Worm (Caenorhabditis elegans) whole organism, L1 larva: Measurements from ENCODE around the gene cld-9.
A peak's percentile ranks its signal among the peaks of the same experiment; 100 is the strongest.

Experiments
- C04F5.9 ChIP-seq: sonication (generic microtip); optimal IDR thresholded peaks from 2 replicates; lab custom pipeline; 2016; ENCODE audit warnings: missing genetic modification characterization, missing compliant biosample characterization
- C16A3.4 ChIP-seq: fragments of 150-350 bp; optimal IDR thresholded peaks from 2 replicates; lab custom pipeline; 2014; ENCODE audit warnings: missing biosample characterization, missing genetic modification characterization
- Y116A8C.19 ChIP-seq: sonication (generic microtip); optimal IDR thresholded peaks from 2 replicates; lab custom pipeline; 2016; ENCODE audit warnings: missing compliant biosample characterization, missing genetic modification characterization, borderline replicate concordance
- aha-1 ChIP-seq: fragments of 150-350 bp; optimal IDR thresholded peaks from 2 replicates; lab custom pipeline; 2014; ENCODE audit warnings: missing biosample characterization, missing genetic modification characterization
- alr-1 ChIP-seq: fragments of 200-800 bp; sonication (Bioruptor generic); optimal IDR thresholded peaks from 2 replicates; lab custom pipeline; 2018; ENCODE audit warnings: borderline replicate concordance, mild to moderate bottlenecking, missing genetic modification characterization, missing compliant biosample characterization
- aly-2 ChIP-seq: fragments of 150-350 bp; optimal IDR thresholded peaks from 2 replicates; lab custom pipeline; 2014; ENCODE audit warnings: missing biosample characterization, missing genetic modification characterization
- ama-1 ChIP-seq: fragments of 150-350 bp; optimal IDR thresholded peaks from 2 replicates; lab custom pipeline; 2014
- ceh-63 ChIP-seq: fragments of 200-800 bp; sonication (Bioruptor generic); optimal IDR thresholded peaks from 2 replicates; lab custom pipeline; 2018; ENCODE audit warnings: mild to moderate bottlenecking, missing genetic modification characterization, missing compliant biosample characterization
- ceh-8 ChIP-seq: fragments of 200-800 bp; sonication (Bioruptor generic); optimal IDR thresholded peaks from 2 replicates; lab custom pipeline; 2018; ENCODE audit warnings: mild to moderate bottlenecking, missing genetic modification characterization, moderate library complexity, missing compliant biosample characterization
- ceh-90 ChIP-seq: sonication (generic microtip); optimal IDR thresholded peaks from 2 replicates; lab custom pipeline; 2016; ENCODE audit warnings: missing genetic modification characterization, missing compliant biosample characterization
- dpl-1 ChIP-seq, 3 experiments: fragments of 150-350 bp in 2 of 3; sonication (generic microtip) in 1 of 3; optimal IDR thresholded peaks; 2 replicates each; lab custom pipeline; 2014 to 2017; ENCODE audit warnings: missing biosample characterization in 3 of 3, missing genetic modification characterization in 3 of 3, missing genetic modification reagents in 3 of 3
- efl-1 ChIP-seq, 4 experiments: fragments of 150-350 bp; optimal IDR thresholded peaks in 3 of 4; peaks in 1 of 4; 1 replicate in 1 of 4; 2 replicates in 3 of 4; lab custom pipeline; 2014; ENCODE audit warnings: missing biosample characterization in 2 of 4, missing genetic modification characterization in 2 of 4, missing genetic modification reagents in 2 of 4
- efl-3 ChIP-seq: fragments of 200-800 bp; sonication (Bioruptor generic); optimal IDR thresholded peaks from 2 replicates; lab custom pipeline; 2018; ENCODE audit warnings: mild to moderate bottlenecking, missing genetic modification characterization, missing compliant biosample characterization
- egl-13 ChIP-seq: sonication (generic microtip); optimal IDR thresholded peaks from 2 replicates; lab custom pipeline; 2016; ENCODE audit warnings: missing genotype, missing genetic modification reagents, missing genetic modification characterization, missing compliant biosample characterization
- egl-27 ChIP-seq, 2 experiments: fragments of 150-350 bp in 1 of 2; sonication (generic microtip); optimal IDR thresholded peaks; 3 replicates each; lab custom pipeline; 2017 to 2018; ENCODE audit warnings: missing biosample characterization in 2 of 2, missing genetic modification characterization in 2 of 2, missing genetic modification reagents in 2 of 2
- fkh-10 ChIP-seq: sonication (generic microtip); optimal IDR thresholded peaks from 2 replicates; lab custom pipeline; 2017; ENCODE audit warnings: missing biosample characterization, missing genetic modification reagents, missing genetic modification characterization
- fkh-4 ChIP-seq: sonication (generic microtip); optimal IDR thresholded peaks from 2 replicates; lab custom pipeline; 2016; ENCODE audit warnings: missing compliant biosample characterization, missing genetic modification characterization, borderline replicate concordance
- fkh-8 ChIP-seq: sonication (generic microtip); optimal IDR thresholded peaks from 2 replicates; lab custom pipeline; 2016; ENCODE audit warnings: mild to moderate bottlenecking, missing genetic modification characterization, missing compliant biosample characterization
- fos-1 ChIP-seq: fragments of 150-350 bp; optimal IDR thresholded peaks from 2 replicates; lab custom pipeline; 2014; ENCODE audit warnings: missing biosample characterization, missing genetic modification characterization
- hlh-17 ChIP-seq: fragments of 200-800 bp; sonication (Bioruptor generic); optimal IDR thresholded peaks from 2 replicates; lab custom pipeline; 2018; ENCODE audit warnings: missing genetic modification characterization, mild to moderate bottlenecking, missing compliant biosample characterization, moderate library complexity, borderline replicate concordance
- hlh-4 ChIP-seq: sonication (generic microtip); optimal IDR thresholded peaks from 2 replicates; lab custom pipeline; 2016; ENCODE audit warnings: mild to moderate bottlenecking, missing genetic modification characterization, missing compliant biosample characterization
- hpl-2 ChIP-seq: fragments of 150-350 bp; optimal IDR thresholded peaks from 2 replicates; lab custom pipeline; 2014; ENCODE audit warnings: missing biosample characterization, missing genetic modification reagents, missing genetic modification characterization
- irx-1 ChIP-seq: sonication (generic microtip); optimal IDR thresholded peaks from 2 replicates; lab custom pipeline; 2016; ENCODE audit warnings: missing genetic modification characterization, missing compliant biosample characterization
- jun-1 ChIP-seq: fragments of 150-350 bp; optimal IDR thresholded peaks from 2 replicates; lab custom pipeline; 2014; ENCODE audit warnings: missing biosample characterization, missing genetic modification reagents, missing genetic modification characterization
- lin-14 ChIP-seq: fragments of 200-800 bp; sonication (Bioruptor generic); optimal IDR thresholded peaks from 2 replicates; lab custom pipeline; 2018; ENCODE audit warnings: mild to moderate bottlenecking, missing genetic modification characterization, moderate library complexity, missing compliant biosample characterization
- lin-35 ChIP-seq, 2 experiments: fragments of 150-350 bp; optimal IDR thresholded peaks; 2 replicates each; lab custom pipeline; 2014; ENCODE audit warnings: missing biosample characterization in 2 of 2, missing genetic modification characterization in 2 of 2, missing genetic modification reagents in 2 of 2
- lin-39 ChIP-seq: fragments of 150-350 bp; optimal IDR thresholded peaks from 2 replicates; lab custom pipeline; 2014; ENCODE audit warnings: missing biosample characterization, missing genetic modification reagents, missing genetic modification characterization
- lir-3 ChIP-seq: sonication (generic microtip); optimal IDR thresholded peaks from 2 replicates; lab custom pipeline; 2016; ENCODE audit warnings: mild to moderate bottlenecking, missing genetic modification characterization, moderate library complexity, missing compliant biosample characterization; ENCODE audit not compliant: poor library complexity
- lsy-2 ChIP-seq, 2 experiments: fragments of 150-350 bp; optimal IDR thresholded peaks; 2 replicates each; lab custom pipeline; 2014; ENCODE audit warnings: missing biosample characterization in 2 of 2, missing genetic modification characterization in 2 of 2
- mab-9 ChIP-seq: fragments of 200-800 bp; sonication (Bioruptor generic); IDR thresholded peaks from 2 replicates; pipeline ENCODE4 v1.3.6; 2022; ENCODE audit warnings: missing genetic modification reagents, missing genetic modification characterization, missing compliant biosample characterization
- mef-2 ChIP-seq: fragments of 150-350 bp; optimal IDR thresholded peaks from 2 replicates; lab custom pipeline; 2014; ENCODE audit warnings: missing biosample characterization, missing genetic modification characterization
- mep-1 ChIP-seq: fragments of 150-350 bp; optimal IDR thresholded peaks from 2 replicates; lab custom pipeline; 2014; ENCODE audit warnings: missing biosample characterization, missing genetic modification characterization
- nhr-11 ChIP-seq: fragments of 150-350 bp; optimal IDR thresholded peaks from 2 replicates; lab custom pipeline; 2014; ENCODE audit warnings: missing biosample characterization, missing genetic modification characterization
- nhr-12 ChIP-seq: sonication (generic microtip); optimal IDR thresholded peaks from 2 replicates; lab custom pipeline; 2017; ENCODE audit warnings: missing biosample characterization, missing genetic modification characterization
- nhr-19 ChIP-seq: fragments of 200-800 bp; sonication (Bioruptor generic); conservative IDR thresholded peaks from 2 replicates; pipeline ENCODE4 v1.3.6; 2022; ENCODE audit warnings: missing genetic modification characterization, missing compliant biosample characterization
- nhr-237 ChIP-seq: fragments of 150-350 bp; optimal IDR thresholded peaks from 2 replicates; lab custom pipeline; 2014; ENCODE audit warnings: missing biosample characterization, missing genetic modification characterization
- nhr-28 ChIP-seq: fragments of 150-350 bp; optimal IDR thresholded peaks from 2 replicates; lab custom pipeline; 2014; ENCODE audit warnings: missing biosample characterization, missing genetic modification characterization
- nhr-76 ChIP-seq: sonication (generic microtip); optimal IDR thresholded peaks from 2 replicates; lab custom pipeline; 2017; ENCODE audit warnings: missing biosample characterization, missing genetic modification characterization
- nhr-77 ChIP-seq: fragments of 150-350 bp; optimal IDR thresholded peaks from 2 replicates; lab custom pipeline; 2014; ENCODE audit warnings: missing biosample characterization, missing genetic modification characterization
- pag-3 ChIP-seq: sonication (generic microtip); optimal IDR thresholded peaks from 2 replicates; lab custom pipeline; 2017; ENCODE audit warnings: missing genetic modification characterization, mild to moderate bottlenecking, missing compliant biosample characterization, antibody characterized with exemption, borderline replicate concordance; ENCODE audit not compliant: insufficient read depth
- skn-1 ChIP-seq: fragments of 150-350 bp; optimal IDR thresholded peaks from 2 replicates; lab custom pipeline; 2014; ENCODE audit warnings: missing biosample characterization, missing genetic modification characterization
- snpc-4 ChIP-seq: fragments of 150-350 bp; optimal IDR thresholded peaks from 2 replicates; lab custom pipeline; 2014; ENCODE audit warnings: missing biosample characterization, missing genetic modification characterization
- sox-4 ChIP-seq: sonication (generic microtip); optimal IDR thresholded peaks from 2 replicates; lab custom pipeline; 2016; ENCODE audit warnings: missing genetic modification characterization, missing compliant biosample characterization
- tbx-2 ChIP-seq: sonication (generic microtip); optimal IDR thresholded peaks from 2 replicates; lab custom pipeline; 2016; ENCODE audit warnings: missing genetic modification characterization, missing compliant biosample characterization
- unc-130 ChIP-seq: fragments of 150-350 bp; optimal IDR thresholded peaks from 2 replicates; lab custom pipeline; 2017; ENCODE audit warnings: missing biosample characterization, missing genetic modification characterization, inconsistent platforms
- unc-98 ChIP-seq: fragments of 200-800 bp; sonication (Bioruptor generic); IDR thresholded peaks from 2 replicates; pipeline ENCODE4 v1.3.6; 2022; ENCODE audit warnings: missing genetic modification characterization, missing compliant biosample characterization
- zag-1 ChIP-seq: fragments of 150-350 bp; optimal IDR thresholded peaks from 2 replicates; lab custom pipeline; 2014; ENCODE audit warnings: missing biosample characterization, missing genetic modification characterization
- ztf-11 ChIP-seq, 2 experiments: sonication (generic microtip); optimal IDR thresholded peaks; 2 replicates each; lab custom pipeline; 2016 to 2017; ENCODE audit warnings: missing genetic modification characterization in 2 of 2, missing biosample characterization in 1 of 2, missing compliant biosample characterization in 1 of 2
- ztf-4 ChIP-seq: fragments of 150-350 bp; optimal IDR thresholded peaks from 2 replicates; lab custom pipeline; 2014; ENCODE audit warnings: missing biosample characterization, missing genetic modification characterization

The cld-9 gene

DNA sequence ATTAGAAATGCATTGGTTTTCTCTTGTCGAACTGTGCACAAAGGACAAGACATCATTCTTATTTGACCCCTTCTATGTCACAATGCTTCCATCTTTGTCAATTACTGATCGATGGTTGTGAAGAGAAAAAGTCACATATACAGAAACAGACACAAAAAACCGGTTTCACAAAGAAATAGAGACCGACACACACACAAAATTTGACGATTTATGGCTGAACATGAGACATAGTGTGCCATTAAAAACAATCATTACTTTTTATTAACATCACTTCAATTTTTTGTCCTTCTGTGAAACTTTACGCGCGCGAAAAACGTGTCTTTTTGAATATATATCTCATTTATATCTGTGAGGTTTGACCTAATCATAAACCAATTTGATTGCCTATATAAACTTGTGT, 38.9 kb upstream of the cld-9 start (continued):
- no peak for TF ChIP-seq nhr-12 (tag; lab: Kevin White, UChicago)
- no peak for TF ChIP-seq hlh-4 (tag; lab: Kevin White, UChicago)
- TF ChIP-seq ceh-63 (GFP tag; lab: Kevin White, UChicago), result no peak
- TF ChIP-seq Y116A8C.19 (tag; lab: Kevin White, UChicago), result no peak
- no peak for TF ChIP-seq nhr-11
- no peak for TF ChIP-seq C04F5.9
- peak; percentile 20 for TF ChIP-seq tbx-2 (tag; lab: Kevin White, UChicago)
- no peak for TF ChIP-seq skn-1 (tag; lab: Kevin White, UChicago)
- TF ChIP-seq egl-27 (tag; optimal IDR thresholded peaks at IDR 0.05; lab: Kevin White, UChicago), result no peak
- TF ChIP-seq efl-1 (optimal IDR thresholded peaks at IDR 0.05; lab: Kevin White, UChicago), result no peak
- TF ChIP-seq efl-1 (GFP tag; optimal IDR thresholded peaks at IDR 0.05 in 1 of 2; lab: Kevin White, UChicago), result no peak

DNA sequence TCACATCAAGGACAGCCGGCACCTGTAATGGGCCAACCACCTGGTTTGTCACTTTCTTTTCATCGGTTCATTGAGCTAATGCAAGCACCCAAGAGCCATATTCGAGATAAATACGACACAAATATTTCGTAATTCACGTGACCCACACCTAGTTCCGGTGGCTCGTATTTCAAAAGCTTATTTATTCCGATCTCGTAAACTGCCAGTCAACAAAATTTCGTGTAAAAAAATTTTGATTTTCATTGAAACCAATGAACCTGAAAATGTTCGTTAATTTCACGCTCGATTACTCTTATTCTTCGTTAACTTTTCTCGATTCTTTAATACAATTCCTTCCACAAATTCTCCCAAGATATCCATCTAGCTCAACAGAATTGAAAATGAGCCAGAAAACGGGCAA, 38.4 kb upstream of the cld-9 start:
- TF ChIP-seq ztf-11 (tag; optimal IDR thresholded peaks at IDR 0.05; lab: Kevin White, UChicago), result no peak
- TF ChIP-seq fkh-8, result peak; percentile 6
- TF ChIP-seq snpc-4 (tag; lab: Kevin White, UChicago), result no peak

ce11 chrV:13789362-13789761, 37.7 kb upstream of the cld-9 start:
- peak; percentile 30 to 76 (median 65) for TF ChIP-seq dpl-1 (GFP tag; optimal IDR thresholded peaks at IDR 0.05; lab: Kevin White, UChicago)
- no peak for TF ChIP-seq ceh-90 (tag; lab: Kevin White, UChicago)
- TF ChIP-seq lsy-2 (tag; optimal IDR thresholded peaks at IDR 0.05; lab: Kevin White, UChicago), result peak; percentile 77 to 94
- TF ChIP-seq lin-39 (tag; lab: Kevin White, UChicago), result peak; percentile 49
- peak; percentile 85 for TF ChIP-seq fkh-8
- peak; percentile 77 for TF ChIP-seq egl-13 (tag; lab: Kevin White, UChicago)
- TF ChIP-seq aly-2 (tag; lab: Kevin White, UChicago), result peak; percentile 34
- TF ChIP-seq pag-3 (tag; lab: Kevin White, UChicago), result no peak
- TF ChIP-seq C04F5.9, result no peak
- TF ChIP-seq nhr-237 (tag; lab: Kevin White, UChicago), result peak; percentile 60
- TF ChIP-seq efl-3 (GFP tag; lab: Kevin White, UChicago), result no peak
- peak; percentile 84 for TF ChIP-seq nhr-19 (GFP tag; lab: Robert Waterston, UW)
- TF ChIP-seq fos-1 (tag; lab: Kevin White, UChicago), result peak; percentile 76
- TF ChIP-seq mab-9 (GFP tag; lab: Robert Waterston, UW), result no peak
- no peak for TF ChIP-seq nhr-28 (tag; lab: Kevin White, UChicago)
- TF ChIP-seq alr-1 (tag; lab: Kevin White, UChicago), result no peak
- TF ChIP-seq fkh-10 (GFP tag; lab: Kevin White, UChicago), result peak; percentile 21
- TF ChIP-seq fkh-4 (tag; lab: Kevin White, UChicago), result no peak
- peak; percentile 73 for TF ChIP-seq lir-3
- TF ChIP-seq jun-1 (tag; lab: Kevin White, UChicago), result peak; percentile 65
- peak; percentile 66 for TF ChIP-seq mef-2 (tag; lab: Kevin White, UChicago)
- TF ChIP-seq C16A3.4 (tag; lab: Kevin White, UChicago), result peak; percentile 89
- no peak for TF ChIP-seq unc-98 (GFP tag; lab: Robert Waterston, UW)
- TF ChIP-seq ceh-8 (GFP tag; lab: Kevin White, UChicago), result no peak
- no peak for TF ChIP-seq nhr-12 (tag; lab: Kevin White, UChicago)
- peak; percentile 89 for TF ChIP-seq unc-130 (tag; lab: Kevin White, UChicago)
- peak; percentile 77 for TF ChIP-seq mep-1
- TF ChIP-seq hlh-17, result no peak
- TF ChIP-seq skn-1 (tag; lab: Kevin White, UChicago), result peak; percentile 63
- TF ChIP-seq aha-1, result no peak
- peak; percentile 87 for TF ChIP-seq nhr-77
- TF ChIP-seq hpl-2, result peak; percentile 28
- peak; percentile 15 for TF ChIP-seq ama-1 (lab: Kevin White, UChicago)
- TF ChIP-seq lin-14, result peak; percentile 98
- peak; percentile 87 for TF ChIP-seq tbx-2 (tag; lab: Kevin White, UChicago)
- TF ChIP-seq nhr-76 (tag; lab: Kevin White, UChicago), result no peak
- TF ChIP-seq irx-1, result no peak
- TF ChIP-seq ztf-4, result peak; percentile 76
- TF ChIP-seq sox-4 (tag; lab: Kevin White, UChicago), result peak; percentile 60
- TF ChIP-seq lin-35 (GFP tag; optimal IDR thresholded peaks at IDR 0.05; lab: Kevin White, UChicago), result peak; percentile 79 to 80
- no peak for TF ChIP-seq zag-1 (tag; lab: Kevin White, UChicago)
